Worm (Caenorhabditis elegans): ENCODE measurements around the gene lex-1.

The lex-1 gene

ce11 chrIV:12047552-12048347, 31.5 kb upstream of the lex-1 start, which contains the start of gene T12G3.4:
TSS of gene T12G3.4 (plus strand) at chrIV:12048256.
- TF ChIP-seq syd-9 (tag; optimal IDR thresholded peaks at IDR 0.05) (no peak), sox-4 (tag; optimal IDR thresholded peaks at IDR 0.05) (no peak), pag-3 (tag; optimal IDR thresholded peaks at IDR 0.05; ENCODE audit: borderline replicate concordance) (no peak), odd-2 (tag; optimal IDR thresholded peaks at IDR 0.05) (no peak), pros-1 (tag; optimal IDR thresholded peaks at IDR 0.05) (no peak), hlh-15 (tag; optimal IDR thresholded peaks at IDR 0.05) (no peak), lin-11 (tag; optimal IDR thresholded peaks at IDR 0.05) (no peak), ceh-31 (tag; optimal IDR thresholded peaks at IDR 0.05) (no peak), pqm-1 (tag; optimal IDR thresholded peaks at IDR 0.05) (no peak), pha-4 (tag; optimal IDR thresholded peaks at IDR 0.05) (no peak)

DNA sequence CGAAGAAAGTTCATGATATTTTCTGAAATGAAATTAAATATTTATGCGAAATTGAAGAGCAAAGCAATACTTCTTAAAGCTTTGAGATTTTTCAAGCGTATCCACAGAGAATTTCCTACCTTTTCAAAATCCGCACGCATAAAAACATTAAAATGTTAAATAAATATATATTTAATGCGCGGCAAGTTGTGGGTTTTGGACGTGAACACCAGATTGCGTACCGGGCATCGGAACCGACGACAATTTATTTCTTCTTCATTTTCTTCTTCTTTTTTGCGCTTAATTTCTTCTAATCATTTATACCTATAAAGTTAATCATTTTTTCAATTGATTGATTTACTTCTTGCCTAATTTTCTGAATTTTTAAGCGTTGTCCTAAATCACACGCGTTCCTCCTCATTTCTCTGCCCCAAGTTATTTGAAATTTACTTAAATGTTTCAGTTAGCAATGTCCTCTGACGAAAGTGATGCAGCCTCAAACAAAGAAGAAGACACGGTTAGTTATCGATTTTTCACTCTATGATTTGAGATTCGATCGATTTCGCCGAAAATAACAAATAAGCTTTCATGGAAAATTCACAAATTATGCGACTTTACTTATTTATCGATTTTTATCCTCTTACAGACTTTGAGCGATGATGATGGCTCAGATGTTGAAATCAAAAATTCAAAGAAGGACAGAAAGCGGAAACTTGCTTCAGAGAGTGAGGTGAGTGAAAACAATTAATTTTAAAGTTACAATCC, 28.1 kb upstream of the lex-1 start, which contains the start of the genes bre-5 and spt-5:
Gene bre-5, minus strand, starts transcription at position 167 of the 744 bp plus-strand sequence.
Gene spt-5, plus strand, starts transcription at position 443 of the 744 bp plus-strand sequence.
- TF ChIP-seq ceh-45 (GFP tag; IDR thresholded peaks at IDR 0.05): no peak
- TF ChIP-seq ttx-3 (tag; optimal IDR thresholded peaks at IDR 0.05): no peak
- TF ChIP-seq K02D7.2 (tag; optimal IDR thresholded peaks at IDR 0.05): no peak
- TF ChIP-seq pqm-1 (tag; optimal IDR thresholded peaks at IDR 0.05): no peak
- TF ChIP-seq hlh-15 (tag; optimal IDR thresholded peaks at IDR 0.05): no peak
- no peak for TF ChIP-seq hlh-6 (tag; optimal IDR thresholded peaks at IDR 0.05)
- TF ChIP-seq npax-4 (tag; optimal IDR thresholded peaks at IDR 0.05): no peak

DNA sequence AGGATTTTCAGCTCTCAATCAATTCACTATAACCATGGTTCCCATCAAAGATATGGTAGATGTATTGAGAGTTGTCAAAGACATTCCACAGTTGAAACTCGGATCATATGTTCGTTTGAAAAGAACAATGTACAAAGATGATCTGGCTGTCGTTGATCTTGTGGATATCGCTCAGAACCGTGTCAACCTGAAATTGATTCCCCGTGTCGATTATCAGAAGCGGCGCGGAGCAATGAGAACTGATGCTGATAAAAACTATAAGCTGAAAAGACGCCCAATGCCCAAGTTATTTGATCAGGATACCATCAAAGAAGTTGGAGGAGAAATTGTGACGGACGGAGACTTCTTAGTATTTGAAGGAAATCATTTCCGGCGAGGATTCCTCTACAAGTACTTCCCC, 26.8 kb upstream of the lex-1 start:
- TF ChIP-seq ceh-30 (tag; optimal IDR thresholded peaks at IDR 0.05) (no peak), ets-4 (tag; optimal IDR thresholded peaks at IDR 0.05) (no peak), madf-2 (tag; optimal IDR thresholded peaks at IDR 0.05) (no peak), npax-4 (tag; optimal IDR thresholded peaks at IDR 0.05) (no peak), ceh-2 (tag; optimal IDR thresholded peaks at IDR 0.05) (no peak), lin-11 (tag; optimal IDR thresholded peaks at IDR 0.05) (no peak), ceh-22 (tag; optimal IDR thresholded peaks at IDR 0.05) (no peak)

- no peak for TF ChIP-seq ceh-48 (tag; optimal IDR thresholded peaks at IDR 0.05)
- no peak for TF ChIP-seq tbx-2 (tag; optimal IDR thresholded peaks at IDR 0.05)
- TF ChIP-seq ceh-18 (tag; optimal IDR thresholded peaks at IDR 0.05): no peak
- no peak for TF ChIP-seq sox-4 (tag; optimal IDR thresholded peaks at IDR 0.05)
- TF ChIP-seq pha-2 (tag; optimal IDR thresholded peaks at IDR 0.05): no peak
- TF ChIP-seq lim-6 (tag; optimal IDR thresholded peaks at IDR 0.05): no peak
- TF ChIP-seq ceh-19 (GFP tag; optimal IDR thresholded peaks at IDR 0.05): no peak
- TF ChIP-seq nhr-11 (tag; optimal IDR thresholded peaks at IDR 0.05): no peak
- TF ChIP-seq pax-1 (tag; optimal IDR thresholded peaks at IDR 0.05): no peak
These were observed 22.7 kb upstream of the lex-1 start, which contains the start of gene K08E4.2 for ce11 chrIV:12056603-12057002. TSS of gene K08E4.2 (minus strand) at chrIV:12056656.

- TF ChIP-seq ceh-30 (tag; optimal IDR thresholded peaks at IDR 0.05) (no peak), elt-4 (tag; optimal IDR thresholded peaks at IDR 0.05) (no peak), unc-55 (GFP tag; optimal IDR thresholded peaks at IDR 0.05) (peak; percentile 57), unc-42 (tag; optimal IDR thresholded peaks at IDR 0.05) (no peak), madf-2 (tag; optimal IDR thresholded peaks at IDR 0.05) (no peak)
These were observed 21.8 kb upstream of the lex-1 start, which contains the start of gene K08E4.3 for ce11 chrIV:12057508-12057907. TSS of gene K08E4.3 (plus strand) at chrIV:12057742.

Data from whole organism, late embryonic.